Fruit fly (Drosophila melanogaster) whole organism: Measurements from ENCODE around the gene AdamTS-B.

Source experiments
- CG8478 ChIP-seq: fragments of >200 bp; optimal IDR thresholded peaks from 2 replicates; lab custom pipeline; 2018; ENCODE audit warnings: inconsistent platforms
- Dll ChIP-seq: fragments of >200 bp; optimal IDR thresholded peaks from 2 replicates; lab custom pipeline; 2017
- EcR ChIP-seq, 2 experiments: fragments of >200 bp; optimal IDR thresholded peaks; 2 replicates each; lab custom pipeline; 2017; ENCODE audit warnings: missing biosample characterization in 2 of 2, missing genetic modification characterization in 2 of 2, missing genetic modification reagents in 2 of 2
- pan ChIP-seq: fragments of >200 bp; optimal IDR thresholded peaks from 2 replicates; lab custom pipeline; 2017
- psq ChIP-seq: fragments of >200 bp; optimal IDR thresholded peaks from 2 replicates; lab custom pipeline; 2017

- no peak for TF ChIP-seq CG8478 (lab: Kevin White, UChicago)
- TF ChIP-seq pan (lab: Kevin White, UChicago) = no peak
- no peak for TF ChIP-seq EcR (GFP tag; optimal IDR thresholded peaks at IDR 0.05; lab: Kevin White, UChicago)
- TF ChIP-seq Dll (lab: Kevin White, UChicago) = no peak
- TF ChIP-seq psq (lab: Kevin White, UChicago) = no peak
Measured at dm6 chrX:5751949-5752348, 53.6 kb downstream of the AdamTS-B start, which contains the start of gene CG15772.
